Worm (Caenorhabditis elegans) whole organism, young adult: ENCODE data around the gene F40A3.1.

Experiments used
- B0336.3 ChIP-seq: fragments of 200-800 bp; sonication (Bioruptor generic); IDR thresholded peaks from 2 replicates; pipeline ENCODE4 v1.3.6; 2022; ENCODE audit warnings: missing genetic modification characterization, missing compliant biosample characterization
- C17E4.6 ChIP-seq: fragments of 200-800 bp; sonication (Bioruptor generic); IDR thresholded peaks from 2 replicates; pipeline ENCODE4 v1.3.6; 2022; ENCODE audit warnings: missing genetic modification reagents, missing genetic modification characterization, missing compliant biosample characterization
- F22D6.2 ChIP-seq: sonication (generic microtip); optimal IDR thresholded peaks from 2 replicates; lab custom pipeline; 2016; ENCODE audit warnings: mild to moderate bottlenecking, missing genetic modification characterization, missing compliant biosample characterization
- F52B5.7 ChIP-seq: sonication (generic microtip); optimal IDR thresholded peaks from 2 replicates; lab custom pipeline; 2016; ENCODE audit warnings: mild to moderate bottlenecking, missing genetic modification characterization, missing compliant biosample characterization
- F57A8.1 ChIP-seq: fragments of 200-800 bp; sonication (Bioruptor generic); optimal IDR thresholded peaks from 2 replicates; lab custom pipeline; 2018; ENCODE audit warnings: mild to moderate bottlenecking, missing genetic modification characterization, moderate library complexity, missing compliant biosample characterization
- K11D2.4 ChIP-seq: fragments of 200-800 bp; sonication (Bioruptor generic); IDR thresholded peaks from 2 replicates; pipeline ENCODE4 v1.3.6; 2022; ENCODE audit warnings: missing genetic modification reagents, missing genetic modification characterization, missing compliant biosample characterization
- K12H6.12 ChIP-seq: fragments of 200-800 bp; sonication (Bioruptor generic); optimal IDR thresholded peaks from 2 replicates; lab custom pipeline; 2018; ENCODE audit warnings: mild to moderate bottlenecking, missing genetic modification characterization, missing compliant biosample characterization
- T07F8.4 ChIP-seq: sonication (generic microtip); optimal IDR thresholded peaks from 2 replicates; lab custom pipeline; 2016; ENCODE audit warnings: mild to moderate bottlenecking, missing genetic modification characterization, moderate library complexity, missing compliant biosample characterization
- Y53F4B.3 ChIP-seq: fragments of 200-800 bp; sonication (Bioruptor generic); IDR thresholded peaks from 2 replicates; pipeline ENCODE4 v1.3.6; 2022; ENCODE audit warnings: missing genetic modification reagents, missing genetic modification characterization, missing compliant biosample characterization
- Y53G8AR.9 ChIP-seq: fragments of 200-800 bp; sonication (Bioruptor generic); conservative IDR thresholded peaks from 2 replicates; pipeline ENCODE4 v1.3.6; 2022; ENCODE audit warnings: missing genetic modification reagents, missing genetic modification characterization, missing compliant biosample characterization
- ama-1 ChIP-seq, 3 experiments: fragments of 150-350 bp in 1 of 3; sonication (generic microtip) in 2 of 3; optimal IDR thresholded peaks; 2 replicates each; lab custom pipeline; 2014 to 2018; ENCODE audit warnings: missing biosample characterization in 2 of 3, missing genetic modification characterization in 2 of 3, missing genetic modification reagents in 2 of 3
- aptf-2 ChIP-seq: fragments of 200-800 bp; sonication (Bioruptor generic); conservative IDR thresholded peaks from 2 replicates; pipeline ENCODE4 v1.3.6; 2022; ENCODE audit warnings: missing genetic modification reagents, missing genetic modification characterization, missing compliant biosample characterization
- attf-5 ChIP-seq: fragments of 200-800 bp; sonication (Bioruptor generic); optimal IDR thresholded peaks from 2 replicates; lab custom pipeline; 2018; ENCODE audit warnings: mild to moderate bottlenecking, missing genetic modification characterization, missing compliant biosample characterization
- cebp-2 ChIP-seq: fragments of 200-800 bp; sonication (Bioruptor generic); IDR thresholded peaks from 2 replicates; pipeline ENCODE4 v1.3.6; 2022; ENCODE audit warnings: missing genetic modification characterization, missing compliant biosample characterization
- ceh-40 ChIP-seq: fragments of 200-800 bp; sonication (Bioruptor generic); IDR thresholded peaks from 2 replicates; pipeline ENCODE4 v1.3.6; 2022; ENCODE audit warnings: missing genetic modification characterization, missing compliant biosample characterization
- ceh-58 ChIP-seq: fragments of 200-800 bp; sonication (Bioruptor generic); IDR thresholded peaks from 2 replicates; pipeline ENCODE4 v1.3.6; 2022; ENCODE audit warnings: missing genetic modification characterization, missing compliant biosample characterization
- ceh-91 ChIP-seq: fragments of 200-800 bp; sonication (Bioruptor generic); IDR thresholded peaks from 2 replicates; pipeline ENCODE4 v1.3.6; 2022; ENCODE audit warnings: missing genetic modification reagents, missing genetic modification characterization, missing compliant biosample characterization
- dpff-1 ChIP-seq: sonication (generic microtip); optimal IDR thresholded peaks from 2 replicates; lab custom pipeline; 2017; ENCODE audit warnings: mild to moderate bottlenecking, missing genetic modification characterization, missing compliant biosample characterization
- egl-44 ChIP-seq: fragments of 200-800 bp; sonication (Bioruptor generic); IDR thresholded peaks from 2 replicates; pipeline ENCODE4 v1.3.6; 2022; ENCODE audit warnings: missing genetic modification reagents, missing genetic modification characterization, missing compliant biosample characterization
- ets-4 ChIP-seq: fragments of 200-800 bp; sonication (Bioruptor generic); optimal IDR thresholded peaks from 2 replicates; lab custom pipeline; 2018; ENCODE audit warnings: mild to moderate bottlenecking, missing genetic modification characterization, missing compliant biosample characterization
- him-1 ChIP-seq: sonication (generic microtip); optimal IDR thresholded peaks from 2 replicates; lab custom pipeline; 2016; ENCODE audit warnings: missing genotype, missing genetic modification reagents, missing genetic modification characterization, missing compliant biosample characterization
- hlh-12 ChIP-seq: sonication (generic microtip); optimal IDR thresholded peaks from 2 replicates; lab custom pipeline; 2016; ENCODE audit warnings: missing genetic modification characterization, missing compliant biosample characterization
- hmg-1.2 ChIP-seq: fragments of 200-800 bp; sonication (Bioruptor generic); IDR thresholded peaks from 2 replicates; pipeline ENCODE4 v1.3.6; 2022; ENCODE audit warnings: missing genetic modification reagents, missing genetic modification characterization, missing compliant biosample characterization
- hsf-1 ChIP-seq: fragments of 200-800 bp; sonication (Bioruptor generic); IDR thresholded peaks from 2 replicates; pipeline ENCODE4 v1.3.6; 2022; ENCODE audit warnings: missing genetic modification reagents, missing genetic modification characterization, missing compliant biosample characterization
- let-526 ChIP-seq: fragments of 200-800 bp; sonication (Bioruptor generic); IDR thresholded peaks from 2 replicates; pipeline ENCODE4 v1.3.6; 2022; ENCODE audit warnings: missing genetic modification reagents, missing genetic modification characterization, missing compliant biosample characterization
- let-607 ChIP-seq, 2 experiments: fragments of 200-800 bp in 1 of 2; sonication (Bioruptor generic) in 1 of 2; sonication (generic microtip) in 1 of 2; optimal IDR thresholded peaks; 2 replicates each; lab custom pipeline; 2016 to 2018; ENCODE audit warnings: mild to moderate bottlenecking in 2 of 2, missing compliant biosample characterization in 2 of 2, missing genetic modification characterization in 2 of 2, moderate library complexity in 2 of 2, missing genotype in 1 of 2
- lsl-1 ChIP-seq: fragments of 200-800 bp; sonication (Bioruptor generic); optimal IDR thresholded peaks from 2 replicates; lab custom pipeline; 2018; ENCODE audit warnings: mild to moderate bottlenecking, missing genetic modification characterization, moderate library complexity, missing compliant biosample characterization
- madf-10 ChIP-seq: sonication (generic microtip); optimal IDR thresholded peaks from 2 replicates; lab custom pipeline; 2016; ENCODE audit warnings: mild to moderate bottlenecking, missing genetic modification characterization, missing compliant biosample characterization
- madf-3 ChIP-seq: fragments of 200-800 bp; sonication (Bioruptor generic); IDR thresholded peaks from 2 replicates; pipeline ENCODE4 v1.3.6; 2022; ENCODE audit warnings: missing genetic modification reagents, missing genetic modification characterization, missing compliant biosample characterization
- madf-8 ChIP-seq: fragments of 200-800 bp; sonication (Bioruptor generic); conservative IDR thresholded peaks from 2 replicates; pipeline ENCODE4 v1.3.6; 2022; ENCODE audit warnings: missing genetic modification reagents, missing genetic modification characterization, missing compliant biosample characterization
- mes-4 ChIP-seq: sonication (generic microtip); optimal IDR thresholded peaks from 2 replicates; lab custom pipeline; 2016; ENCODE audit warnings: missing genotype, missing genetic modification characterization, missing compliant biosample characterization
- nfya-1 ChIP-seq: sonication (generic microtip); optimal IDR thresholded peaks from 2 replicates; lab custom pipeline; 2017; ENCODE audit warnings: antibody characterized with exemption, missing compliant biosample characterization, missing genetic modification characterization, borderline replicate concordance; ENCODE audit not compliant: insufficient read depth
- nfya-2 ChIP-seq: fragments of 200-800 bp; sonication (Bioruptor generic); IDR thresholded peaks from 2 replicates; pipeline ENCODE4 v1.3.6; 2022; ENCODE audit warnings: missing genetic modification reagents, missing genetic modification characterization, missing compliant biosample characterization
- nfyb-1 ChIP-seq: fragments of 200-800 bp; sonication (Bioruptor generic); IDR thresholded peaks from 2 replicates; pipeline ENCODE4 v1.3.6; 2022; ENCODE audit warnings: missing genetic modification reagents, missing genetic modification characterization, missing compliant biosample characterization
- nhr-120 ChIP-seq: fragments of 200-800 bp; sonication (Bioruptor generic); IDR thresholded peaks from 2 replicates; pipeline ENCODE4 v1.3.6; 2022; ENCODE audit warnings: missing genetic modification characterization, missing compliant biosample characterization
- pbrm-1 ChIP-seq: fragments of 200-800 bp; sonication (Bioruptor generic); IDR thresholded peaks from 2 replicates; pipeline ENCODE4 v1.3.6; 2022; ENCODE audit warnings: missing genetic modification reagents, missing genetic modification characterization, missing compliant biosample characterization
- snpc-1.3 ChIP-seq: sonication (generic microtip); optimal IDR thresholded peaks from 2 replicates; lab custom pipeline; 2017; ENCODE audit warnings: missing genetic modification characterization, mild to moderate bottlenecking, missing compliant biosample characterization, antibody characterized with exemption, moderate library complexity, missing genotype, missing genetic modification reagents; ENCODE audit not compliant: insufficient read depth
- snpc-3.4 ChIP-seq: sonication (generic microtip); optimal IDR thresholded peaks from 2 replicates; lab custom pipeline; 2017; ENCODE audit warnings: missing genetic modification characterization, mild to moderate bottlenecking, missing compliant biosample characterization, antibody characterized with exemption, moderate library complexity, missing genotype, missing genetic modification reagents
- somi-1 ChIP-seq: fragments of 200-800 bp; sonication (Bioruptor generic); optimal IDR thresholded peaks from 2 replicates; lab custom pipeline; 2018; ENCODE audit warnings: mild to moderate bottlenecking, missing genetic modification characterization, missing compliant biosample characterization
- unc-62 ChIP-seq: fragments of 150-350 bp; optimal IDR thresholded peaks from 2 replicates; lab custom pipeline; 2014; ENCODE audit warnings: missing biosample characterization, missing genetic modification reagents, missing genetic modification characterization
- zim-3 ChIP-seq: sonication (generic microtip); optimal IDR thresholded peaks from 2 replicates; lab custom pipeline; 2017; ENCODE audit warnings: mild to moderate bottlenecking, missing genetic modification characterization, moderate library complexity, missing compliant biosample characterization
- ztf-22 ChIP-seq: fragments of 200-800 bp; sonication (Bioruptor generic); optimal IDR thresholded peaks from 2 replicates; lab custom pipeline; 2018; ENCODE audit warnings: mild to moderate bottlenecking, missing genetic modification characterization, moderate library complexity, missing compliant biosample characterization
- ztf-25 ChIP-seq: fragments of 200-800 bp; sonication (Bioruptor generic); IDR thresholded peaks from 2 replicates; pipeline ENCODE4 v1.3.6; 2022; ENCODE audit warnings: missing genetic modification reagents, missing genetic modification characterization, missing compliant biosample characterization
- ztf-26 ChIP-seq: sonication (generic microtip); optimal IDR thresholded peaks from 2 replicates; lab custom pipeline; 2017; ENCODE audit warnings: missing genetic modification characterization, missing compliant biosample characterization
- ztf-28 ChIP-seq: fragments of 200-800 bp; sonication (Bioruptor generic); IDR thresholded peaks from 2 replicates; pipeline ENCODE4 v1.3.6; 2022; ENCODE audit warnings: missing genetic modification reagents, missing genetic modification characterization, missing compliant biosample characterization

The F40A3.1 gene

ce11 chrV:7870707-7871106, 20.6 kb upstream of the F40A3.1 start, which contains the start of gene nipi-4:
Gene nipi-4 (minus strand): TSS chrV:7870807.
- TF ChIP-seq hmg-1.2: no peak
- TF ChIP-seq F22D6.2 (tag; lab: Kevin White, UChicago): no peak
- TF ChIP-seq Y53F4B.3 (GFP tag; lab: Robert Waterston, UW): no peak
- no peak for TF ChIP-seq nfya-1 (tag; lab: Kevin White, UChicago)
- TF ChIP-seq ztf-25 (GFP tag; lab: Robert Waterston, UW): no peak
- no peak for TF ChIP-seq madf-8 (GFP tag; lab: Robert Waterston, UW)
- no peak for TF ChIP-seq him-1 (tag; lab: Kevin White, UChicago)
- no peak for TF ChIP-seq nfya-2 (GFP tag; lab: Robert Waterston, UW)
- TF ChIP-seq K11D2.4 (GFP tag; lab: Robert Waterston, UW): no peak
- no peak for TF ChIP-seq C17E4.6 (GFP tag; lab: Robert Waterston, UW)

- TF ChIP-seq madf-10 (tag; lab: Kevin White, UChicago): no peak
- no peak for TF ChIP-seq ceh-91 (GFP tag; lab: Robert Waterston, UW)
- TF ChIP-seq ceh-40 (GFP tag; lab: Robert Waterston, UW): no peak
- no peak for TF ChIP-seq ama-1 (optimal IDR thresholded peaks at IDR 0.05; lab: Kevin White, UChicago)
- TF ChIP-seq ama-1 (GFP tag; optimal IDR thresholded peaks at IDR 0.05; lab: Kevin White, UChicago): no peak
- no peak for TF ChIP-seq T07F8.4 (tag; lab: Kevin White, UChicago)
- no peak for TF ChIP-seq B0336.3 (GFP tag; lab: Robert Waterston, UW)
- TF ChIP-seq ztf-28 (GFP tag; lab: Robert Waterston, UW): no peak
- no peak for TF ChIP-seq pbrm-1
- no peak for TF ChIP-seq unc-62 (GFP tag; lab: Kevin White, UChicago)
- TF ChIP-seq snpc-3.4 (tag; lab: Kevin White, UChicago): no peak
- TF ChIP-seq F57A8.1 (GFP tag; lab: Kevin White, UChicago): no peak
- TF ChIP-seq ets-4 (GFP tag; lab: Kevin White, UChicago): no peak
- TF ChIP-seq aptf-2 (GFP tag; lab: Robert Waterston, UW): no peak
- no peak for TF ChIP-seq nhr-120
- TF ChIP-seq K12H6.12 (tag; lab: Kevin White, UChicago): no peak
- no peak for TF ChIP-seq F52B5.7
- TF ChIP-seq lsl-1: no peak
Observed at ce11 chrV:7872945-7873344, 18.4 kb upstream of the F40A3.1 start.

DNA sequence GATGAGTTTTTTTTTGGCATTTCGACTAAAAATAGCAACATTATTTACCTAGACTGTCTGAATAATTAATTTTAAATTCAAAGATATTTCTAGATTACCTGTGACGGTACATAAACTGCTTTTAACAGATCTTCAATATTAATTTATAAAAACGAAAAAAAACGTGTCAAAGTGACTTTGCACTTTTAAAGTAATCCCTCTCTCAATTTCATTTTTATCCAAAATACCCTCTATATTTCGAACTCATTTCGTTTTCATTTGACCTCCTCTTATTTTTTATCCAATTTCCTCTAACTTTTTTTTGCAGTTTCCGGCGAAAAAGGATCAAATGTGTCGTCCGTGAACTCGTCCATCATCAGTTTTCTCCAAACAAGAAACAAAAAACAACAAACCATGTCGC, 15.9 kb upstream of the F40A3.1 start, which contains the start of gene F40A3.4:
Gene F40A3.4, plus strand, starts transcription at position 301 of the 400 bp plus-strand sequence.
- TF ChIP-seq ceh-58 (no peak), Y53G8AR.9 (GFP tag; lab: Robert Waterston, UW) (no peak), egl-44 (GFP tag; lab: Robert Waterston, UW) (no peak), attf-5 (GFP tag; lab: Kevin White, UChicago) (no peak), cebp-2 (GFP tag; lab: Robert Waterston, UW) (no peak), ztf-26 (tag; lab: Kevin White, UChicago) (no peak), zim-3 (no peak), dpff-1 (tag; lab: Kevin White, UChicago) (no peak), snpc-1.3 (tag; lab: Kevin White, UChicago) (no peak), nfyb-1 (GFP tag; lab: Robert Waterston, UW) (no peak), let-607 (tag; optimal IDR thresholded peaks at IDR 0.05; lab: Kevin White, UChicago) (no peak), let-526 (GFP tag; lab: Robert Waterston, UW) (no peak), ztf-22 (GFP tag; lab: Kevin White, UChicago) (no peak), nfya-2 (GFP tag; lab: Robert Waterston, UW) (no peak), madf-3 (GFP tag; lab: Robert Waterston, UW) (no peak), somi-1 (GFP tag; lab: Kevin White, UChicago) (no peak), hlh-12 (tag; lab: Kevin White, UChicago) (no peak), aptf-2 (GFP tag; lab: Robert Waterston, UW) (no peak), mes-4 (no peak), hsf-1 (no peak)
